Fruit fly (Drosophila melanogaster) whole organism: Measurements from ENCODE around the gene Dhpr.

Experiments
- CG8478 ChIP-seq: fragments of >200 bp; optimal IDR thresholded peaks from 2 replicates; lab custom pipeline; 2018; ENCODE audit warnings: inconsistent platforms
- psq ChIP-seq: fragments of >200 bp; optimal IDR thresholded peaks from 2 replicates; lab custom pipeline; 2017

DNA sequence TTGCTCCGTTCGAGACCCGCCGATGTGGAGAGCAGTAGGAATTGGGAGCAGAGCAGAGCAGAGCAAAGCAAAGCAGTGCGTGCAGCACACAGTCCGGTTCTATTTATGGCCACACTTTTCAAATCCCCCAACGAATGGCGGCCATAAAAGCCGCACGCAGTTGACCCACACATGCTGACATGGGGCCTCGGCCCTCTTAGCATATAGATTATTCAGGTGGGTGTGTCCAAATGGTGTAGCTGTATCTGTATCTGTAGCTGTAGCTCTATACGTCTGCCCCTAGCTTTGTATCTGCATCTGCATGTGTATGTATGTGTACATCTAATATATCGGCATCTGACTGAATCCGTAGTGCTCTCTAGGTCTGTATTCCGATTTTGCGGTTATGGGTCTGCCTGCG is 13.1 kb upstream of the Dhpr start:
- TF ChIP-seq CG8478 (lab: Kevin White, UChicago) (no peak), psq (lab: Kevin White, UChicago) (no peak)
